Fruit fly (Drosophila melanogaster): Measurements from ENCODE around the gene Nep5.

The Nep5 gene

dm6 chr3R:27064099-27064498, at the start of gene Nep5:
TSS of gene Nep5 (minus strand) at chr3R:27064199.
- TF ChIP-seq CG33017 (tag; optimal IDR thresholded peaks at IDR 0.05) (no peak), CG11617 (GFP tag; optimal IDR thresholded peaks at IDR 0.05) (no peak), CG7101 (tag; optimal IDR thresholded peaks at IDR 0.05) (no peak), Clk (GFP tag; optimal IDR thresholded peaks at IDR 0.05) (no peak), ovo (GFP tag; optimal IDR thresholded peaks at IDR 0.05) (no peak), bab1 (GFP tag; optimal IDR thresholded peaks at IDR 0.05) (no peak), Mnt (GFP tag; optimal IDR thresholded peaks at IDR 0.05) (no peak), cnc (optimal IDR thresholded peaks at IDR 0.05) (no peak), cic (GFP tag; optimal IDR thresholded peaks at IDR 0.05) (no peak), toe (GFP tag; optimal IDR thresholded peaks at IDR 0.05) (no peak), kay (GFP tag; ENCODE audit: borderline replicate concordance) (no peak), CG5204 (GFP tag; optimal IDR thresholded peaks at IDR 0.05) (no peak), CG14711 (tag; optimal IDR thresholded peaks at IDR 0.05) (no peak)

dm6 chr3R:27111784-27112602, 48.0 kb upstream of the Nep5 start, which contains the start of the genes gb and CG5815:
TSS of gene gb (minus strand) at chr3R:27112270.
TSS of gene CG5815 (plus strand) at chr3R:27112566.
- peak; percentile 91 for TF ChIP-seq CG7045 (GFP tag; optimal IDR thresholded peaks at IDR 0.05)
- TF ChIP-seq CG11617 (GFP tag; optimal IDR thresholded peaks at IDR 0.05), result peak; percentile 90
- peak; percentile 93 for TF ChIP-seq toe (GFP tag; optimal IDR thresholded peaks at IDR 0.05)
- TF ChIP-seq ovo (GFP tag; optimal IDR thresholded peaks at IDR 0.05), result peak; percentile 81
- TF ChIP-seq bab1 (GFP tag; optimal IDR thresholded peaks at IDR 0.05), result peak; percentile 92
- TF ChIP-seq Mnt (GFP tag; optimal IDR thresholded peaks at IDR 0.05), result peak; percentile 90
- peak; percentile 88 for TF ChIP-seq CG5204 (GFP tag; optimal IDR thresholded peaks at IDR 0.05)
- TF ChIP-seq Crg-1 (GFP tag; optimal IDR thresholded peaks at IDR 0.05), result peak; percentile 83
- TF ChIP-seq CG14711 (tag; optimal IDR thresholded peaks at IDR 0.05), result peak; percentile 85
- TF ChIP-seq cnc (optimal IDR thresholded peaks at IDR 0.05), result no peak
- TF ChIP-seq CG12768 (GFP tag; optimal IDR thresholded peaks at IDR 0.05), result peak; percentile 90
- TF ChIP-seq Hr96 (GFP tag; optimal IDR thresholded peaks at IDR 0.05), result peak; percentile 84
- TF ChIP-seq kay (GFP tag; ENCODE audit: borderline replicate concordance), result no peak
- TF ChIP-seq CG7101 (tag; optimal IDR thresholded peaks at IDR 0.05), result peak; percentile 86
- peak; percentile 83 for TF ChIP-seq Clk (GFP tag; optimal IDR thresholded peaks at IDR 0.05)
- TF ChIP-seq CG1620 (GFP tag; optimal IDR thresholded peaks at IDR 0.05), result peak; percentile 91
- TF ChIP-seq CG33017 (tag; optimal IDR thresholded peaks at IDR 0.05), result peak; percentile 85
- TF ChIP-seq cic (GFP tag; optimal IDR thresholded peaks at IDR 0.05), result peak; percentile 96
- peak; percentile 76 for TF ChIP-seq pad (GFP tag; optimal IDR thresholded peaks at IDR 0.05)
- TF ChIP-seq tj (GFP tag; optimal IDR thresholded peaks at IDR 0.05), result peak; percentile 86

- TF ChIP-seq toe (GFP tag; optimal IDR thresholded peaks at IDR 0.05) (no peak), cnc (optimal IDR thresholded peaks at IDR 0.05) (no peak), Crg-1 (GFP tag; optimal IDR thresholded peaks at IDR 0.05) (no peak), CG12768 (GFP tag; optimal IDR thresholded peaks at IDR 0.05) (no peak), CG11617 (GFP tag; optimal IDR thresholded peaks at IDR 0.05) (no peak), Clk (GFP tag; optimal IDR thresholded peaks at IDR 0.05) (no peak), pad (GFP tag; optimal IDR thresholded peaks at IDR 0.05) (no peak), Hr96 (GFP tag; optimal IDR thresholded peaks at IDR 0.05) (no peak)
Observed at dm6 chr3R:27109458-27109857, 45.5 kb upstream of the Nep5 start.

- TF ChIP-seq tj (GFP tag; optimal IDR thresholded peaks at IDR 0.05) (no peak), Clk (GFP tag; optimal IDR thresholded peaks at IDR 0.05) (no peak), cic (GFP tag; optimal IDR thresholded peaks at IDR 0.05) (no peak), Crg-1 (GFP tag; optimal IDR thresholded peaks at IDR 0.05) (no peak), cnc (optimal IDR thresholded peaks at IDR 0.05) (no peak), ovo (GFP tag; optimal IDR thresholded peaks at IDR 0.05) (no peak), CG1620 (GFP tag; optimal IDR thresholded peaks at IDR 0.05) (no peak), CG11617 (GFP tag; optimal IDR thresholded peaks at IDR 0.05) (no peak), CG12768 (GFP tag; optimal IDR thresholded peaks at IDR 0.05) (no peak), bab1 (GFP tag; optimal IDR thresholded peaks at IDR 0.05) (no peak), CG33017 (tag; optimal IDR thresholded peaks at IDR 0.05) (no peak), kay (GFP tag; ENCODE audit: borderline replicate concordance) (no peak), Hr96 (GFP tag; optimal IDR thresholded peaks at IDR 0.05) (no peak), pad (GFP tag; optimal IDR thresholded peaks at IDR 0.05) (no peak), CG7101 (tag; optimal IDR thresholded peaks at IDR 0.05) (no peak), Mnt (GFP tag; optimal IDR thresholded peaks at IDR 0.05) (no peak), CG7045 (GFP tag; optimal IDR thresholded peaks at IDR 0.05) (no peak), toe (GFP tag; optimal IDR thresholded peaks at IDR 0.05) (no peak), CG5204 (GFP tag; optimal IDR thresholded peaks at IDR 0.05) (no peak)
Observed at dm6 chr3R:27108111-27108510, 44.1 kb upstream of the Nep5 start.

dm6 chr3R:27106134-27106694, 42.2 kb upstream of the Nep5 start, which contains the start of gene CAH9:
TSS of gene CAH9 (minus strand) at chr3R:27106184.
- no peak for TF ChIP-seq CG7045 (GFP tag; optimal IDR thresholded peaks at IDR 0.05)
- no peak for TF ChIP-seq CG5204 (GFP tag; optimal IDR thresholded peaks at IDR 0.05)
- TF ChIP-seq CG7101 (tag; optimal IDR thresholded peaks at IDR 0.05), result no peak
- TF ChIP-seq Clk (GFP tag; optimal IDR thresholded peaks at IDR 0.05), result no peak
- TF ChIP-seq CG12768 (GFP tag; optimal IDR thresholded peaks at IDR 0.05), result no peak
- no peak for TF ChIP-seq tj (GFP tag; optimal IDR thresholded peaks at IDR 0.05)
- no peak for TF ChIP-seq CG33017 (tag; optimal IDR thresholded peaks at IDR 0.05)
- no peak for TF ChIP-seq cnc (optimal IDR thresholded peaks at IDR 0.05)
- TF ChIP-seq Crg-1 (GFP tag; optimal IDR thresholded peaks at IDR 0.05), result no peak
- TF ChIP-seq cic (GFP tag; optimal IDR thresholded peaks at IDR 0.05), result no peak
- no peak for TF ChIP-seq CG11617 (GFP tag; optimal IDR thresholded peaks at IDR 0.05)
- no peak for TF ChIP-seq Mnt (GFP tag; optimal IDR thresholded peaks at IDR 0.05)
- TF ChIP-seq kay (GFP tag; ENCODE audit: borderline replicate concordance), result no peak
- no peak for TF ChIP-seq toe (GFP tag; optimal IDR thresholded peaks at IDR 0.05)
- TF ChIP-seq CG14711 (tag; optimal IDR thresholded peaks at IDR 0.05), result no peak

Measured in whole organism, adult.